Worm (Caenorhabditis elegans) whole organism, L1 larva: ENCODE data around the gene pst-2.

Experiments
- C04F5.9 ChIP-seq: sonication (generic microtip); optimal IDR thresholded peaks from 2 replicates; lab custom pipeline; 2016; ENCODE audit warnings: missing genetic modification characterization, missing compliant biosample characterization
- C16A3.4 ChIP-seq: fragments of 150-350 bp; optimal IDR thresholded peaks from 2 replicates; lab custom pipeline; 2014; ENCODE audit warnings: missing biosample characterization, missing genetic modification characterization
- alr-1 ChIP-seq: fragments of 200-800 bp; sonication (Bioruptor generic); optimal IDR thresholded peaks from 2 replicates; lab custom pipeline; 2018; ENCODE audit warnings: borderline replicate concordance, mild to moderate bottlenecking, missing genetic modification characterization, missing compliant biosample characterization
- aly-2 ChIP-seq: fragments of 150-350 bp; optimal IDR thresholded peaks from 2 replicates; lab custom pipeline; 2014; ENCODE audit warnings: missing biosample characterization, missing genetic modification characterization
- ceh-63 ChIP-seq: fragments of 200-800 bp; sonication (Bioruptor generic); optimal IDR thresholded peaks from 2 replicates; lab custom pipeline; 2018; ENCODE audit warnings: mild to moderate bottlenecking, missing genetic modification characterization, missing compliant biosample characterization
- ceh-8 ChIP-seq: fragments of 200-800 bp; sonication (Bioruptor generic); optimal IDR thresholded peaks from 2 replicates; lab custom pipeline; 2018; ENCODE audit warnings: mild to moderate bottlenecking, missing genetic modification characterization, moderate library complexity, missing compliant biosample characterization
- ces-1 ChIP-seq: fragments of 150-350 bp; optimal IDR thresholded peaks from 2 replicates; lab custom pipeline; 2014; ENCODE audit warnings: missing biosample characterization, missing genetic modification reagents, missing genetic modification characterization
- dpl-1 ChIP-seq, 3 experiments: fragments of 150-350 bp in 2 of 3; sonication (generic microtip) in 1 of 3; optimal IDR thresholded peaks; 2 replicates each; lab custom pipeline; 2014 to 2017; ENCODE audit warnings: missing biosample characterization in 3 of 3, missing genetic modification characterization in 3 of 3, missing genetic modification reagents in 3 of 3
- dsc-1 ChIP-seq: sonication (generic microtip); optimal IDR thresholded peaks from 2 replicates; lab custom pipeline; 2016; ENCODE audit warnings: mild to moderate bottlenecking, missing genetic modification characterization, missing compliant biosample characterization
- efl-1 ChIP-seq, 4 experiments: fragments of 150-350 bp; optimal IDR thresholded peaks in 3 of 4; peaks in 1 of 4; 1 replicate in 1 of 4; 2 replicates in 3 of 4; lab custom pipeline; 2014; ENCODE audit warnings: missing biosample characterization in 2 of 4, missing genetic modification characterization in 2 of 4, missing genetic modification reagents in 2 of 4
- egl-13 ChIP-seq: sonication (generic microtip); optimal IDR thresholded peaks from 2 replicates; lab custom pipeline; 2016; ENCODE audit warnings: missing genotype, missing genetic modification reagents, missing genetic modification characterization, missing compliant biosample characterization
- ets-5 ChIP-seq: fragments of 200-800 bp; sonication (Bioruptor generic); IDR thresholded peaks from 2 replicates; pipeline ENCODE4 v1.3.6; 2022; ENCODE audit warnings: missing genetic modification characterization, missing compliant biosample characterization
- fkh-10 ChIP-seq: sonication (generic microtip); optimal IDR thresholded peaks from 2 replicates; lab custom pipeline; 2017; ENCODE audit warnings: missing biosample characterization, missing genetic modification reagents, missing genetic modification characterization
- fkh-8 ChIP-seq: sonication (generic microtip); optimal IDR thresholded peaks from 2 replicates; lab custom pipeline; 2016; ENCODE audit warnings: mild to moderate bottlenecking, missing genetic modification characterization, missing compliant biosample characterization
- grh-1 ChIP-seq: fragments of 200-800 bp; sonication (Bioruptor generic); IDR thresholded peaks from 2 replicates; pipeline ENCODE4 v1.3.6; 2022; ENCODE audit warnings: missing genetic modification reagents, missing genetic modification characterization, missing compliant biosample characterization
- hlh-4 ChIP-seq: sonication (generic microtip); optimal IDR thresholded peaks from 2 replicates; lab custom pipeline; 2016; ENCODE audit warnings: mild to moderate bottlenecking, missing genetic modification characterization, missing compliant biosample characterization
- hpl-2 ChIP-seq: fragments of 150-350 bp; optimal IDR thresholded peaks from 2 replicates; lab custom pipeline; 2014; ENCODE audit warnings: missing biosample characterization, missing genetic modification reagents, missing genetic modification characterization
- irx-1 ChIP-seq: sonication (generic microtip); optimal IDR thresholded peaks from 2 replicates; lab custom pipeline; 2016; ENCODE audit warnings: missing genetic modification characterization, missing compliant biosample characterization
- jun-1 ChIP-seq: fragments of 150-350 bp; optimal IDR thresholded peaks from 2 replicates; lab custom pipeline; 2014; ENCODE audit warnings: missing biosample characterization, missing genetic modification reagents, missing genetic modification characterization
- lin-13 ChIP-seq: fragments of 150-350 bp; optimal IDR thresholded peaks from 2 replicates; lab custom pipeline; 2014; ENCODE audit warnings: missing biosample characterization, missing genetic modification reagents, missing genetic modification characterization
- lin-14 ChIP-seq: fragments of 200-800 bp; sonication (Bioruptor generic); optimal IDR thresholded peaks from 2 replicates; lab custom pipeline; 2018; ENCODE audit warnings: mild to moderate bottlenecking, missing genetic modification characterization, moderate library complexity, missing compliant biosample characterization
- lin-15B ChIP-seq: fragments of 150-350 bp; sonication (generic microtip); optimal IDR thresholded peaks from 3 replicates; lab custom pipeline; 2014; ENCODE audit warnings: missing biosample characterization, missing genetic modification characterization
- lin-35 ChIP-seq, 2 experiments: fragments of 150-350 bp; optimal IDR thresholded peaks; 2 replicates each; lab custom pipeline; 2014; ENCODE audit warnings: missing biosample characterization in 2 of 2, missing genetic modification characterization in 2 of 2, missing genetic modification reagents in 2 of 2
- lir-3 ChIP-seq: sonication (generic microtip); optimal IDR thresholded peaks from 2 replicates; lab custom pipeline; 2016; ENCODE audit warnings: mild to moderate bottlenecking, missing genetic modification characterization, moderate library complexity, missing compliant biosample characterization; ENCODE audit not compliant: poor library complexity
- lsy-2 ChIP-seq, 2 experiments: fragments of 150-350 bp; optimal IDR thresholded peaks; 2 replicates each; lab custom pipeline; 2014; ENCODE audit warnings: missing biosample characterization in 2 of 2, missing genetic modification characterization in 2 of 2
- mab-9 ChIP-seq: fragments of 200-800 bp; sonication (Bioruptor generic); IDR thresholded peaks from 2 replicates; pipeline ENCODE4 v1.3.6; 2022; ENCODE audit warnings: missing genetic modification reagents, missing genetic modification characterization, missing compliant biosample characterization
- nhr-19 ChIP-seq: fragments of 200-800 bp; sonication (Bioruptor generic); conservative IDR thresholded peaks from 2 replicates; pipeline ENCODE4 v1.3.6; 2022; ENCODE audit warnings: missing genetic modification characterization, missing compliant biosample characterization
- nhr-28 ChIP-seq: fragments of 150-350 bp; optimal IDR thresholded peaks from 2 replicates; lab custom pipeline; 2014; ENCODE audit warnings: missing biosample characterization, missing genetic modification characterization
- nhr-71 ChIP-seq: sonication (generic microtip); optimal IDR thresholded peaks from 2 replicates; lab custom pipeline; 2016; ENCODE audit warnings: mild to moderate bottlenecking, missing genetic modification characterization, moderate library complexity, missing compliant biosample characterization
- nhr-77 ChIP-seq: fragments of 150-350 bp; optimal IDR thresholded peaks from 2 replicates; lab custom pipeline; 2014; ENCODE audit warnings: missing biosample characterization, missing genetic modification characterization
- nhr-84 ChIP-seq: sonication (generic microtip); optimal IDR thresholded peaks from 2 replicates; lab custom pipeline; 2017; ENCODE audit warnings: missing biosample characterization, missing genetic modification characterization
- nhr-85 ChIP-seq: sonication (generic microtip); peaks from one replicate; lab custom pipeline; 2016; ENCODE audit warnings: missing genetic modification characterization, inconsistent platforms, missing compliant biosample characterization
- nhr-90 ChIP-seq: sonication (generic microtip); optimal IDR thresholded peaks from 2 replicates; lab custom pipeline; 2016; ENCODE audit warnings: mild to moderate bottlenecking, missing genetic modification characterization, missing compliant biosample characterization; ENCODE audit not compliant: poor library complexity
- pqm-1 ChIP-seq: sonication (generic microtip); optimal IDR thresholded peaks from 3 replicates; lab custom pipeline; 2017; ENCODE audit warnings: missing biosample characterization, missing genetic modification characterization
- skn-1 ChIP-seq: fragments of 150-350 bp; optimal IDR thresholded peaks from 2 replicates; lab custom pipeline; 2014; ENCODE audit warnings: missing biosample characterization, missing genetic modification characterization
- snpc-4 ChIP-seq: fragments of 150-350 bp; optimal IDR thresholded peaks from 2 replicates; lab custom pipeline; 2014; ENCODE audit warnings: missing biosample characterization, missing genetic modification characterization
- snu-23 ChIP-seq: sonication (generic microtip); optimal IDR thresholded peaks from 2 replicates; lab custom pipeline; 2016; ENCODE audit warnings: missing genetic modification characterization, missing compliant biosample characterization
- sptf-1 ChIP-seq: fragments of 150-350 bp; optimal IDR thresholded peaks from 2 replicates; lab custom pipeline; 2014; ENCODE audit warnings: missing biosample characterization, missing genetic modification characterization
- sup-37 ChIP-seq: fragments of 200-800 bp; sonication (Bioruptor generic); optimal IDR thresholded peaks from 2 replicates; lab custom pipeline; 2018; ENCODE audit warnings: mild to moderate bottlenecking, missing genetic modification characterization, missing compliant biosample characterization
- swsn-7 ChIP-seq: sonication (generic microtip); optimal IDR thresholded peaks from 2 replicates; lab custom pipeline; 2016; ENCODE audit warnings: missing genetic modification characterization, missing compliant biosample characterization
- tlp-1 ChIP-seq: fragments of 150-350 bp; optimal IDR thresholded peaks from 2 replicates; lab custom pipeline; 2014; ENCODE audit warnings: missing biosample characterization, missing genetic modification characterization
- unc-30 ChIP-seq: sonication (generic microtip); optimal IDR thresholded peaks from 2 replicates; lab custom pipeline; 2017; ENCODE audit warnings: missing biosample characterization, missing genetic modification characterization
- unc-62 ChIP-seq: fragments of 150-350 bp; optimal IDR thresholded peaks from 2 replicates; lab custom pipeline; 2014; ENCODE audit warnings: missing biosample characterization, missing genetic modification reagents, missing genetic modification characterization
- unc-86 ChIP-seq: sonication (generic microtip); optimal IDR thresholded peaks from 2 replicates; lab custom pipeline; 2016; ENCODE audit warnings: missing genetic modification characterization, missing compliant biosample characterization
- vab-15 ChIP-seq: sonication (generic microtip); optimal IDR thresholded peaks from 2 replicates; lab custom pipeline; 2017; ENCODE audit warnings: missing genotype, mild to moderate bottlenecking, missing genetic modification characterization, missing compliant biosample characterization
- xbp-1 ChIP-seq: sonication (generic microtip); optimal IDR thresholded peaks from 2 replicates; lab custom pipeline; 2016; ENCODE audit warnings: missing genetic modification characterization, missing compliant biosample characterization
- zag-1 ChIP-seq: fragments of 150-350 bp; optimal IDR thresholded peaks from 2 replicates; lab custom pipeline; 2014; ENCODE audit warnings: missing biosample characterization, missing genetic modification characterization
- ztf-4 ChIP-seq: fragments of 150-350 bp; optimal IDR thresholded peaks from 2 replicates; lab custom pipeline; 2014; ENCODE audit warnings: missing biosample characterization, missing genetic modification characterization

Gene pst-2

DNA sequence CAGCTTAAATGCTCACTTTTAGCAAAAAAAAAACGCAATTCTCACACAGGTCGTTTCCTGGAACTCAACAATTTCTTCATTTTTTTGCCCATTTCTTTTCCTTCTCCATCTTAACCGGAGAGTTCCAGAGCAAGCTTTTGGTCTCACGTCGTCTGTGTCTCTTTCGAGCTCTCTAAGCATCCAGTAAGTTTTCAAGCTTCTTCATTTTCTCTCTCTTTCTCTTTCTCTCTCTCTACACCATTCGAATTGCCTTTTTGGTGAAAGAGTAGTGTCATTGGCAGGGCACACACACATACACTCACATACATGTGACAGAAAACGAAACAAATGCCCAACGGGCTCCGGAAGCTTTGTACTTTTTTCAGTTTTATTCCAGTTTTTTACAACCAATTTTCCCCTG is 40.3 kb upstream of the pst-2 start (continued):
- TF ChIP-seq skn-1 (tag; lab: Kevin White, UChicago), result no peak
- TF ChIP-seq lsy-2 (tag; optimal IDR thresholded peaks at IDR 0.05; lab: Kevin White, UChicago), result peak; percentile 43 to 62
- TF ChIP-seq nhr-90 (tag; lab: Kevin White, UChicago), result no peak
- no peak for TF ChIP-seq ceh-63
- peak; percentile 8 for TF ChIP-seq fkh-10 (GFP tag; lab: Kevin White, UChicago)
- no peak for TF ChIP-seq ets-5 (GFP tag; lab: Robert Waterston, UW)
- TF ChIP-seq tlp-1, result no peak
- no peak for TF ChIP-seq unc-62 (GFP tag; lab: Kevin White, UChicago)
- peak; percentile 76 for TF ChIP-seq unc-86
- TF ChIP-seq dpl-1 (GFP tag; optimal IDR thresholded peaks at IDR 0.05; lab: Kevin White, UChicago), result peak in 1 of 3 experiments; percentile 28
- no peak for TF ChIP-seq nhr-19 (GFP tag; lab: Robert Waterston, UW)
- TF ChIP-seq, all 84 proteins: peak for 27

DNA sequence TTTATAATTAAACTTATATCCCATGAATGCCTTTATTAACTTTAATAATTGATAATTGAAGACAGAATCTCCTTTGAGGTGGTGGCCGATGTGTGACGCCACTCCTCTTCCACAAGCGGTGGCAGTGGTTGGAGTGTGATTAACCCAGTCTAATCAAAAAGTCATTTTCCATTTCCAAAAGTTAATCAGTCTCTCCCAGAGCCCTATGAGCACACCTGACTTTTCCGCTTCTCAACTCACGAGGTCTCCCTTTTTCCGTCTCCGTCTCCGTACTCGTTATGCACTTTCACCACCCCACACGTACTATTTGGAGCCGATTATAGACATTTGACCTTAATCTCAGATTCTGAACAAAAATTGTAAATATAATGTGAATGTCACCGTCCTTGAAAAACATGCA is 37.5 kb upstream of the pst-2 start:
- TF ChIP-seq nhr-71 (tag; lab: Kevin White, UChicago), result peak; percentile 21
- peak; percentile 46 for TF ChIP-seq nhr-85 (tag; lab: Kevin White, UChicago)
- TF ChIP-seq ceh-8 (GFP tag; lab: Kevin White, UChicago), result peak; percentile 2
- peak; percentile 56 for TF ChIP-seq fkh-8
- TF ChIP-seq lin-14 (GFP tag; lab: Kevin White, UChicago), result peak; percentile 5
- TF ChIP-seq hpl-2 (GFP tag; lab: Kevin White, UChicago), result no peak
- no peak for TF ChIP-seq efl-1 (optimal IDR thresholded peaks at IDR 0.05; lab: Kevin White, UChicago)
- TF ChIP-seq efl-1 (GFP tag; optimal IDR thresholded peaks at IDR 0.05 in 1 of 2; lab: Kevin White, UChicago), result peak in 1 of 2 experiments; percentile 49
- TF ChIP-seq dsc-1, result peak; percentile 19
- no peak for TF ChIP-seq zag-1 (tag; lab: Kevin White, UChicago)
- TF ChIP-seq, all 84 proteins: peak for 7

DNA sequence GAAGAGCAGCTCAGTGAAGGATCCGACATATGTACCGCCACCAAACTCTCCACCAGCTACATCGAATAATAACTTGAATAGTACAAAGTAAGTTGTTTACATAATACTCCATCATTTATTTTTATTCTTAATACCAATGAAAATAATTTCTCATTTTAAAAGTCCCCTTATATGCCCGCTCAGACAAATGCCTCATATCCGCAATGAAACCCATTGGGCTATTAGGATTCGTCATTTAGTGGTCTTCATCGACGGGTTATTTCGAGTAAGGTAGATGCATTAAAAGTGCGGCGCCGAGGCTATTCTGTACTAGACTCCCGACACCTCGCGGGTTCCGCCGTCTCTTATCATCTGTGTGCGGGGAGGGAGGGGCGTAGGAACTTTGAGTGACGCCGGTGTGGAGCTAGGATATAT is 26.5 kb upstream of the pst-2 start:
- TF ChIP-seq swsn-7 (tag; lab: Kevin White, UChicago) (peak; percentile 44), lsy-2 (tag; optimal IDR thresholded peaks at IDR 0.05; lab: Kevin White, UChicago) (peak in 1 of 2 experiments; percentile 36), aly-2 (no peak), dpl-1 (GFP tag; optimal IDR thresholded peaks at IDR 0.05; lab: Kevin White, UChicago) (no peak), jun-1 (tag; lab: Kevin White, UChicago) (no peak), nhr-84 (tag; lab: Kevin White, UChicago) (no peak), snu-23 (GFP tag; lab: Kevin White, UChicago) (peak; percentile 54), nhr-77 (tag; lab: Kevin White, UChicago) (peak; percentile 27), unc-86 (no peak), nhr-90 (tag; lab: Kevin White, UChicago) (peak; percentile 84), zag-1 (tag; lab: Kevin White, UChicago) (no peak), unc-30 (tag; lab: Kevin White, UChicago) (no peak), grh-1 (GFP tag; lab: Robert Waterston, UW) (no peak; the same call in 1 of the 2 replicates), vab-15 (tag; lab: Kevin White, UChicago) (no peak), sptf-1 (tag; lab: Kevin White, UChicago) (no peak), ztf-4 (no peak), irx-1 (tag; lab: Kevin White, UChicago) (peak; percentile 52), egl-13 (tag; lab: Kevin White, UChicago) (no peak), lin-15B (tag; lab: Kevin White, UChicago) (no peak), lir-3 (peak; percentile 20), sup-37 (no peak), hlh-4 (tag; lab: Kevin White, UChicago) (no peak), lin-35 (GFP tag; optimal IDR thresholded peaks at IDR 0.05; lab: Kevin White, UChicago) (peak in 1 of 2 experiments; percentile 29), C04F5.9 (tag; lab: Kevin White, UChicago) (no peak), tlp-1 (no peak), efl-1 (optimal IDR thresholded peaks at IDR 0.05; lab: Kevin White, UChicago) (peak; percentile 25 to 48), efl-1 (GFP tag; optimal IDR thresholded peaks at IDR 0.05 in 1 of 2; lab: Kevin White, UChicago) (peak in 1 of 2 experiments; percentile 93), alr-1 (tag; lab: Kevin White, UChicago) (no peak), ces-1 (GFP tag; lab: Kevin White, UChicago) (no peak), snpc-4 (tag; lab: Kevin White, UChicago) (peak; percentile 98), C16A3.4 (tag; lab: Kevin White, UChicago) (no peak), lin-13 (no peak), xbp-1 (peak; percentile 26), lin-14 (GFP tag; lab: Kevin White, UChicago) (peak; percentile 44), nhr-71 (tag; lab: Kevin White, UChicago) (peak; percentile 75), pqm-1 (tag; lab: Kevin White, UChicago) (no peak), nhr-28 (tag; lab: Kevin White, UChicago) (no peak), mab-9 (GFP tag; lab: Robert Waterston, UW) (no peak)
